Worm (Caenorhabditis elegans) whole organism, mixed stage, embryonic: ENCODE results near the gene R03G8.6.
A peak's percentile ranks its signal among the peaks of the same experiment; 100 is the strongest.

Experiments
- M03D4.4 ChIP-seq: sonication (generic microtip); optimal IDR thresholded peaks from 2 replicates; lab custom pipeline; 2017; ENCODE audit warnings: mild to moderate bottlenecking, missing genetic modification characterization, missing compliant biosample characterization
- bed-3 ChIP-seq: fragments of 200-800 bp; sonication (Bioruptor generic); optimal IDR thresholded peaks from 3 replicates; lab custom pipeline; 2018; ENCODE audit warnings: mild to moderate bottlenecking, missing genetic modification characterization, moderate library complexity, missing compliant biosample characterization
- blmp-1 ChIP-seq: fragments of 150-350 bp; optimal IDR thresholded peaks from 2 replicates; lab custom pipeline; 2014; ENCODE audit warnings: missing biosample characterization, missing genetic modification characterization
- ceh-39 ChIP-seq: fragments of 150-350 bp; optimal IDR thresholded peaks from 2 replicates; lab custom pipeline; 2014; ENCODE audit warnings: missing biosample characterization, missing genetic modification characterization
- ceh-43 ChIP-seq: fragments of 200-800 bp; sonication (Bioruptor generic); optimal IDR thresholded peaks from 2 replicates; lab custom pipeline; 2018; ENCODE audit warnings: mild to moderate bottlenecking, missing genetic modification characterization, moderate library complexity, missing compliant biosample characterization
- ceh-83 ChIP-seq: fragments of 200-800 bp; sonication (Bioruptor generic); optimal IDR thresholded peaks from 2 replicates; lab custom pipeline; 2018; ENCODE audit warnings: mild to moderate bottlenecking, missing genetic modification characterization, missing compliant biosample characterization
- ces-1 ChIP-seq: fragments of 150-350 bp; optimal IDR thresholded peaks from 2 replicates; lab custom pipeline; 2014; ENCODE audit warnings: missing biosample characterization, missing genetic modification reagents, missing genetic modification characterization
- cnd-1 ChIP-seq: fragments of 200-800 bp; sonication (Bioruptor generic); optimal IDR thresholded peaks from 2 replicates; lab custom pipeline; 2018; ENCODE audit warnings: mild to moderate bottlenecking, missing genetic modification characterization, missing compliant biosample characterization
- drap-1 ChIP-seq: fragments of 200-800 bp; sonication (Bioruptor generic); optimal IDR thresholded peaks from 3 replicates; lab custom pipeline; 2018; ENCODE audit warnings: mild to moderate bottlenecking, missing genetic modification characterization, missing compliant biosample characterization
- elt-1 ChIP-seq: sonication (generic microtip); optimal IDR thresholded peaks from 2 replicates; lab custom pipeline; 2017; ENCODE audit warnings: missing genetic modification characterization, mild to moderate bottlenecking, missing compliant biosample characterization, antibody characterized with exemption, moderate library complexity, borderline replicate concordance; ENCODE audit not compliant: insufficient read depth
- elt-3 ChIP-seq: fragments of 150-350 bp; optimal IDR thresholded peaks from 2 replicates; lab custom pipeline; 2014; ENCODE audit warnings: missing biosample characterization, missing genetic modification characterization
- flh-1 ChIP-seq: fragments of 200-800 bp; sonication (Bioruptor generic); optimal IDR thresholded peaks from 2 replicates; lab custom pipeline; 2018; ENCODE audit warnings: mild to moderate bottlenecking, missing genetic modification characterization, moderate library complexity, missing compliant biosample characterization
- ham-2 ChIP-seq: fragments of 200-800 bp; sonication (Bioruptor generic); optimal IDR thresholded peaks from 2 replicates; lab custom pipeline; 2018; ENCODE audit warnings: mild to moderate bottlenecking, missing genetic modification characterization, missing compliant biosample characterization
- hlh-1 ChIP-seq: fragments of 150-350 bp; optimal IDR thresholded peaks from 2 replicates; lab custom pipeline; 2014; ENCODE audit warnings: missing biosample characterization, missing genetic modification reagents, missing genetic modification characterization
- lin-13 ChIP-seq: fragments of 150-350 bp; optimal IDR thresholded peaks from 2 replicates; lab custom pipeline; 2014; ENCODE audit warnings: missing biosample characterization, missing genetic modification characterization
- lin-32 ChIP-seq: fragments of 200-800 bp; sonication (Bioruptor generic); optimal IDR thresholded peaks from 2 replicates; lab custom pipeline; 2018; ENCODE audit warnings: mild to moderate bottlenecking, missing genetic modification characterization, missing compliant biosample characterization
- lsy-2 ChIP-seq: fragments of 150-350 bp; optimal IDR thresholded peaks from 2 replicates; lab custom pipeline; 2014; ENCODE audit warnings: missing biosample characterization, missing genetic modification characterization
- mab-5 ChIP-seq: fragments of 150-350 bp; optimal IDR thresholded peaks from 2 replicates; lab custom pipeline; 2014; ENCODE audit warnings: missing biosample characterization, missing genetic modification characterization
- mep-1 ChIP-seq: fragments of 150-350 bp; optimal IDR thresholded peaks from 2 replicates; lab custom pipeline; 2017; ENCODE audit warnings: missing biosample characterization, missing genetic modification reagents, missing genetic modification characterization, inconsistent platforms
- mls-2 ChIP-seq: sonication (generic microtip); optimal IDR thresholded peaks from 2 replicates; lab custom pipeline; 2016; ENCODE audit warnings: mild to moderate bottlenecking, missing genetic modification characterization, moderate library complexity, missing compliant biosample characterization
- nhr-12 ChIP-seq: fragments of 150-350 bp; optimal IDR thresholded peaks from 2 replicates; lab custom pipeline; 2014; ENCODE audit warnings: missing biosample characterization, missing genetic modification characterization
- nhr-2 ChIP-seq: fragments of 150-350 bp; optimal IDR thresholded peaks from 2 replicates; lab custom pipeline; 2014; ENCODE audit warnings: missing biosample characterization, missing genetic modification characterization
- nhr-237 ChIP-seq: fragments of 150-350 bp; optimal IDR thresholded peaks from 2 replicates; lab custom pipeline; 2014; ENCODE audit warnings: missing biosample characterization, missing genetic modification characterization
- nhr-28 ChIP-seq: fragments of 150-350 bp; optimal IDR thresholded peaks from 2 replicates; lab custom pipeline; 2014; ENCODE audit warnings: missing biosample characterization, missing genetic modification characterization
- nhr-76 ChIP-seq: sonication (generic microtip); optimal IDR thresholded peaks from 2 replicates; lab custom pipeline; 2017; ENCODE audit warnings: missing biosample characterization, missing genetic modification characterization
- pha-4 ChIP-seq: fragments of 150-350 bp; optimal IDR thresholded peaks from 2 replicates; lab custom pipeline; 2018; ENCODE audit warnings: missing biosample characterization, missing genetic modification reagents, missing genetic modification characterization
- sem-2 ChIP-seq: fragments of 200-800 bp; sonication (Bioruptor generic); optimal IDR thresholded peaks from 2 replicates; lab custom pipeline; 2018; ENCODE audit warnings: mild to moderate bottlenecking, missing genetic modification characterization, missing compliant biosample characterization
- snpc-4 ChIP-seq: fragments of 150-350 bp; optimal IDR thresholded peaks from 2 replicates; lab custom pipeline; 2014; ENCODE audit warnings: missing biosample characterization, missing genetic modification characterization
- sptf-1 ChIP-seq: sonication (generic microtip); optimal IDR thresholded peaks from 2 replicates; lab custom pipeline; 2017; ENCODE audit warnings: mild to moderate bottlenecking, missing genetic modification characterization, moderate library complexity, missing compliant biosample characterization
- tbx-8 ChIP-seq: fragments of 200-800 bp; sonication (Bioruptor generic); optimal IDR thresholded peaks from 2 replicates; lab custom pipeline; 2018; ENCODE audit warnings: mild to moderate bottlenecking, missing genetic modification characterization, moderate library complexity, missing compliant biosample characterization
- unc-120 ChIP-seq: sonication (generic microtip); optimal IDR thresholded peaks from 2 replicates; lab custom pipeline; 2017; ENCODE audit warnings: missing genetic modification characterization, missing compliant biosample characterization; ENCODE audit not compliant: poor library complexity, severe bottlenecking
- unc-39 ChIP-seq: fragments of 150-350 bp; optimal IDR thresholded peaks from 2 replicates; lab custom pipeline; 2014; ENCODE audit warnings: missing biosample characterization, missing genetic modification characterization
- unc-62 ChIP-seq: fragments of 150-350 bp; optimal IDR thresholded peaks from 2 replicates; lab custom pipeline; 2014; ENCODE audit warnings: missing biosample characterization, missing genetic modification reagents, missing genetic modification characterization
- zip-8 ChIP-seq: fragments of 150-350 bp; optimal IDR thresholded peaks from 2 replicates; lab custom pipeline; 2014; ENCODE audit warnings: missing biosample characterization, missing genetic modification characterization
- ztf-11 ChIP-seq: fragments of 150-350 bp; optimal IDR thresholded peaks from 2 replicates; lab custom pipeline; 2014; ENCODE audit warnings: missing biosample characterization, missing genetic modification characterization

The R03G8.6 gene

DNA sequence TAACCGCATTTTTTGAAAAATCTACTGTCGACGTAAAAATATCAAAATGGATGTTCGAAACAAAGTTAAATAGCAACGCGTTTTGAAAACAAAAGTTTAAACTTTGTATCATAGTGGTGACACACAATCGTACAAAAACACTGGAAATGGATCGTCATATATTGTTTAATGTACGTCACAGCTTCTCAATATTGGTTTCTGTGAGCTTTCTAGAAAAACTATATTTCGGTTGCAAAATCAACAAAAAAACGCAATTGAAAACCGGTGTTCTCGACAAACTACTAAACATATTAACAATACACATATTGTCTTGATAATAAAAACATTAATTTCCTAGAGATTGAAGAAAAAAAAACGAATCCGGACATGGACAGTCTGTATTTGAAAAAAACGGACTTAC, at the start of gene R03G8.6:
TSS of gene R03G8.6 (minus strand) at position 101 of the 400 bp plus-strand sequence.
- TF ChIP-seq ztf-11 (tag; lab: Kevin White, UChicago) (no peak), mab-5 (tag; lab: Kevin White, UChicago) (no peak), elt-1 (tag; lab: Kevin White, UChicago) (no peak), ham-2 (GFP tag; lab: Kevin White, UChicago) (no peak), nhr-12 (tag; lab: Kevin White, UChicago) (no peak), lsy-2 (tag; lab: Kevin White, UChicago) (no peak), flh-1 (GFP tag; lab: Kevin White, UChicago) (no peak), unc-120 (tag; lab: Kevin White, UChicago) (no peak), snpc-4 (tag; lab: Kevin White, UChicago) (no peak), nhr-76 (no peak), mls-2 (tag; lab: Kevin White, UChicago) (no peak), ceh-83 (GFP tag; lab: Kevin White, UChicago) (no peak), mep-1 (tag; lab: Kevin White, UChicago) (no peak)

DNA sequence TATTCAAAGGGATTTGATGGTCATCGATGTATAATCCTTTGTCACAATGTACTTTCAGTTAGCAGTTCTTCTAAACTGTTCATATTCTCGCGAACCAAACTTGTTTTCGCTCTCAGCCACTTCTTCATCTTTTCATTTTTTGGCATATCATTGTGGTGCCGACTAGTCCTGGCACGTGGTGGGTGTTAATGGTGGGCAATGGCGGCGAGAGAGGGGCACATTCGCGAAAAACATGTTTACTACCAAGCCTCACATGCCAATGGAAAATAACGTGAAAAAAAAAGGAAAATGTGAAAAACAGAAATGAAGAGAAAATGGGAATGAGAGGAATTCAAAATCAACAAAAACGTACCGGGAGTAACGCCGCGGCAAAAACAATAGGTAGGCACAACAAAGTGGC, 46.8 kb upstream of the R03G8.6 start:
- TF ChIP-seq ceh-39, result no peak
- no peak for TF ChIP-seq unc-39
- TF ChIP-seq lsy-2 (tag; lab: Kevin White, UChicago), result no peak
- TF ChIP-seq lin-32 (GFP tag; lab: Kevin White, UChicago), result no peak
- TF ChIP-seq bed-3 (GFP tag; lab: Kevin White, UChicago), result no peak
- TF ChIP-seq lin-13 (tag; lab: Kevin White, UChicago), result no peak
- TF ChIP-seq snpc-4 (tag; lab: Kevin White, UChicago), result no peak
- TF ChIP-seq zip-8 (tag; lab: Kevin White, UChicago), result no peak
- TF ChIP-seq ceh-43 (GFP tag; lab: Kevin White, UChicago), result no peak
- no peak for TF ChIP-seq M03D4.4 (tag; lab: Kevin White, UChicago)
- TF ChIP-seq sem-2, result no peak
- no peak for TF ChIP-seq mls-2 (tag; lab: Kevin White, UChicago)
- no peak for TF ChIP-seq cnd-1 (tag; lab: Kevin White, UChicago)
- no peak for TF ChIP-seq hlh-1
- no peak for TF ChIP-seq mep-1 (tag; lab: Kevin White, UChicago)
- TF ChIP-seq nhr-237 (tag; lab: Kevin White, UChicago), result no peak
- TF ChIP-seq unc-62 (GFP tag; lab: Kevin White, UChicago), result no peak
- TF ChIP-seq ham-2 (GFP tag; lab: Kevin White, UChicago), result no peak

DNA sequence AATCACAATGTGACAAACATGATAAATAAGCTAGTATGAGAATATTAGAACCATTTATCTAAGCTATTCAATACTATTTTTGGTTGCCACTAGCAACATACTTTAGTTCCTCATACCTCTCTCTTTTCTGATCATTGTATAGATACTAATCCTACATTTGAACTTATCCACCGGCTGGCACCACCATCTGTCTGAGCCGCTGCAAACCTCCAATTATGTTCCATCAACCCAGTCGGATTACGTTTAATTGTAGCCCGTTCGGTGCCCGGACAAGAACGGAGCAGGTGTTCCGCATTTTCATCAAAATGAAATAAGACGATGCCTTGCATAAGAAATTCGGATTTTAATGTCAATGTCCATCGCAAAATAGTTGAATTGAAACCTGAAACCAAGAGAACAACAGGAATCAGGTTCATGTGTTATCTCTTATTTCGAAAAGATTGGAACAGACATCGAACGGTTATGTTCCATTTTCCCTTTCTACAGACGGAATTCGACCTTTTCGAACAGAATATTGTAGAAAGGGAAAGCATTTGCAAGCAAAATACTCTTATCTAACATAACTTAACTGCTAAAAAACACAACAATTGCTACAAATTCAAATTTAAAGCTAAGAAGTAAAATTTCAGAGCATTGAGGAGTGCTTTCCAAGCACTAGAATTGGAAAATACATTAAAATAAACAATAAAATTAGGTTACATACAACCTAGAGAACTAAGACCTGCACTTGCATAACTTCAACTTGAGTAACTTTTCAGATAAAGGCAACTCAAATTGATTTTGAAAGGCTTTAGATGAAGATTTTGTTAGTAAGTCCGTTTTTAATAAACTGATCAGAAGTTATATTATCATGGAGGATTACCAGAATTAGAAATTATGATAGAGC, 45.9 kb upstream of the R03G8.6 start:
- TF ChIP-seq mls-2 (tag; lab: Kevin White, UChicago) (peak; percentile 31), sem-2 (no peak), sptf-1 (tag; lab: Kevin White, UChicago) (peak; percentile 72), nhr-76 (no peak), ceh-43 (GFP tag; lab: Kevin White, UChicago) (peak; percentile 47), lin-32 (GFP tag; lab: Kevin White, UChicago) (peak; percentile 95), hlh-1 (no peak), ztf-11 (tag; lab: Kevin White, UChicago) (peak; percentile 71), blmp-1 (tag; lab: Kevin White, UChicago) (peak; percentile 79), cnd-1 (tag; lab: Kevin White, UChicago) (peak; percentile 97), mab-5 (tag; lab: Kevin White, UChicago) (no peak), nhr-2 (tag; lab: Kevin White, UChicago) (peak; percentile 97), ham-2 (GFP tag; lab: Kevin White, UChicago) (no peak), ces-1 (peak; percentile 64)

DNA sequence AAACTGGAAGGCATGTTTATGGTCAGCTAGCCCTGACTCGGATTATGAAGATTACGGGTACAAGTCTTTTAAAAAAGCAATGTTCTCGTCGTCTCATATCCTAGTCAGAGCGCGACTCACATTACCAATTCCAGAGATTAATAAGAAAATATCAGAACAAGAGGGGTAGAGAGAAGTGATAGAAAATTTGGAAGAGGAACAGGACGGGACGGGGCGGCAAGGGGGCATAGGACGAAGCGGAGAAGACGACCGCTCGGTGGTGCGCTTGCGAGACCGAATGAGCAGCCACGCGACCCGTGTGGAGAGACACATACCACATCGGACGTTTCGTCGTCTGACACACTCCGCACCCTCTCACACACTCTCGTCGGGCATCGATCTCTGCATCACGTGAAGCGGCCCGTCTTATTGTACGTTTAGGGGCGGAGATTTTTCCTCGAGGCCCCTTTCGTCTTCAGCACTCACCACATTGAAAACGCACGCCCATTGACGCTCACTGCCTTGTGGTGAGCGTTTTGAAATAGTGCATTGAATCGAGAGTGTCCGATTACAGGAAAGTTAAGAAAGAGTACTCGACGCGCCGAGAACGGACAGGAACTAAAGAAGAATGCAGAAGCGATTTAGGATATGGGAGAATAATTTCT, 44.8 kb upstream of the R03G8.6 start:
- TF ChIP-seq ceh-39 (no peak), ztf-11 (tag; lab: Kevin White, UChicago) (peak; percentile 86), ceh-43 (GFP tag; lab: Kevin White, UChicago) (peak; percentile 46), bed-3 (GFP tag; lab: Kevin White, UChicago) (peak; percentile 47), mep-1 (tag; lab: Kevin White, UChicago) (peak; percentile 57), tbx-8 (GFP tag; lab: Kevin White, UChicago) (peak; percentile 33), nhr-237 (tag; lab: Kevin White, UChicago) (peak; percentile 65), hlh-1 (peak; percentile 65), pha-4 (tag; lab: Kevin White, UChicago) (peak; percentile 81), zip-8 (tag; lab: Kevin White, UChicago) (no peak), lsy-2 (tag; lab: Kevin White, UChicago) (peak; percentile 72), drap-1 (GFP tag; lab: Kevin White, UChicago) (peak; percentile 41), nhr-76 (no peak), unc-39 (peak; percentile 74), nhr-28 (tag; lab: Kevin White, UChicago) (no peak), mab-5 (tag; lab: Kevin White, UChicago) (no peak), sem-2 (peak; percentile 45), lin-13 (tag; lab: Kevin White, UChicago) (peak; percentile 64), nhr-12 (tag; lab: Kevin White, UChicago) (no peak), lin-32 (GFP tag; lab: Kevin White, UChicago) (peak; percentile 29), elt-1 (tag; lab: Kevin White, UChicago) (peak; percentile 47), ceh-83 (GFP tag; lab: Kevin White, UChicago) (peak; percentile 60), ces-1 (peak; percentile 62), mls-2 (tag; lab: Kevin White, UChicago) (peak; percentile 81), nhr-2 (tag; lab: Kevin White, UChicago) (peak; percentile 75), snpc-4 (tag; lab: Kevin White, UChicago) (no peak), unc-62 (GFP tag; lab: Kevin White, UChicago) (peak; percentile 88), cnd-1 (tag; lab: Kevin White, UChicago) (peak; percentile 69), ham-2 (GFP tag; lab: Kevin White, UChicago) (peak; percentile 82), elt-3 (tag; lab: Kevin White, UChicago) (peak; percentile 39)
